Fruit fly (Drosophila melanogaster) whole organism, adult: ENCODE data around the gene PolA1.

Source experiments
- CG12768 ChIP-seq: fragments of 200-800 bp; sonication (Bioruptor generic); optimal IDR thresholded peaks from 2 replicates; lab custom pipeline; 2017; ENCODE audit warnings: missing biosample characterization, missing genetic modification characterization, mild to moderate bottlenecking, moderate library complexity, missing genetic modification reagents
- Mnt ChIP-seq: fragments of 200-800 bp; sonication (Bioruptor generic); optimal IDR thresholded peaks from 2 replicates; lab custom pipeline; 2016; ENCODE audit warnings: missing biosample characterization, mild to moderate bottlenecking, missing genetic modification characterization
- kay ChIP-seq: fragments of 200-800 bp; sonication (Bioruptor generic); peaks from one replicate; lab custom pipeline; 2016; ENCODE audit warnings: missing biosample characterization, missing genetic modification characterization, borderline replicate concordance
- ovo ChIP-seq: fragments of 200-800 bp; sonication (Bioruptor generic); optimal IDR thresholded peaks from 2 replicates; lab custom pipeline; 2016; ENCODE audit warnings: missing biosample characterization, missing genetic modification characterization
- tj ChIP-seq: fragments of 200-800 bp; sonication (Bioruptor generic); optimal IDR thresholded peaks from 3 replicates; lab custom pipeline; 2017; ENCODE audit warnings: missing biosample characterization, mild to moderate bottlenecking, missing genetic modification characterization, moderate library complexity

- TF ChIP-seq ovo (GFP tag; lab: Kevin White, UChicago) (no peak), tj (GFP tag; lab: Kevin White, UChicago) (no peak), Mnt (GFP tag; lab: Kevin White, UChicago) (no peak), CG12768 (no peak), kay (GFP tag; lab: Kevin White, UChicago) (no peak)
Measured at dm6 chr3R:21653434-21653833, 18.1 kb downstream of the PolA1 start.
